Worm (Caenorhabditis elegans) whole organism, L1 larva: ENCODE data around the gene T19E7.6.

Source experiments
- C16A3.4 ChIP-seq: fragments of 150-350 bp; optimal IDR thresholded peaks from 2 replicates; lab custom pipeline; 2014; ENCODE audit warnings: missing biosample characterization, missing genetic modification characterization
- alr-1 ChIP-seq: fragments of 200-800 bp; sonication (Bioruptor generic); optimal IDR thresholded peaks from 2 replicates; lab custom pipeline; 2018; ENCODE audit warnings: borderline replicate concordance, mild to moderate bottlenecking, missing genetic modification characterization, missing compliant biosample characterization
- blmp-1 ChIP-seq: fragments of 150-350 bp; optimal IDR thresholded peaks from 2 replicates; lab custom pipeline; 2014; ENCODE audit warnings: missing biosample characterization, missing genetic modification characterization
- ceh-8 ChIP-seq: fragments of 200-800 bp; sonication (Bioruptor generic); optimal IDR thresholded peaks from 2 replicates; lab custom pipeline; 2018; ENCODE audit warnings: mild to moderate bottlenecking, missing genetic modification characterization, moderate library complexity, missing compliant biosample characterization
- ceh-82 ChIP-seq, 3 experiments: fragments of 150-350 bp in 1 of 3; sonication (generic microtip) in 2 of 3; optimal IDR thresholded peaks; 2 replicates each; lab custom pipeline; 2014 to 2017; ENCODE audit warnings: missing biosample characterization in 3 of 3, missing genetic modification characterization in 3 of 3
- ceh-90 ChIP-seq: sonication (generic microtip); optimal IDR thresholded peaks from 2 replicates; lab custom pipeline; 2016; ENCODE audit warnings: missing genetic modification characterization, missing compliant biosample characterization
- ces-1 ChIP-seq: fragments of 150-350 bp; optimal IDR thresholded peaks from 2 replicates; lab custom pipeline; 2014; ENCODE audit warnings: missing biosample characterization, missing genetic modification reagents, missing genetic modification characterization
- dpl-1 ChIP-seq, 3 experiments: fragments of 150-350 bp in 2 of 3; sonication (generic microtip) in 1 of 3; optimal IDR thresholded peaks; 2 replicates each; lab custom pipeline; 2014 to 2017; ENCODE audit warnings: missing biosample characterization in 3 of 3, missing genetic modification characterization in 3 of 3, missing genetic modification reagents in 3 of 3
- efl-1 ChIP-seq, 4 experiments: fragments of 150-350 bp; optimal IDR thresholded peaks in 3 of 4; peaks in 1 of 4; 1 replicate in 1 of 4; 2 replicates in 3 of 4; lab custom pipeline; 2014; ENCODE audit warnings: missing biosample characterization in 2 of 4, missing genetic modification characterization in 2 of 4, missing genetic modification reagents in 2 of 4
- efl-3 ChIP-seq: fragments of 200-800 bp; sonication (Bioruptor generic); optimal IDR thresholded peaks from 2 replicates; lab custom pipeline; 2018; ENCODE audit warnings: mild to moderate bottlenecking, missing genetic modification characterization, missing compliant biosample characterization
- egl-13 ChIP-seq: sonication (generic microtip); optimal IDR thresholded peaks from 2 replicates; lab custom pipeline; 2016; ENCODE audit warnings: missing genotype, missing genetic modification reagents, missing genetic modification characterization, missing compliant biosample characterization
- egl-27 ChIP-seq, 2 experiments: fragments of 150-350 bp in 1 of 2; sonication (generic microtip); optimal IDR thresholded peaks; 3 replicates each; lab custom pipeline; 2017 to 2018; ENCODE audit warnings: missing biosample characterization in 2 of 2, missing genetic modification characterization in 2 of 2, missing genetic modification reagents in 2 of 2
- fkh-4 ChIP-seq: sonication (generic microtip); optimal IDR thresholded peaks from 2 replicates; lab custom pipeline; 2016; ENCODE audit warnings: missing compliant biosample characterization, missing genetic modification characterization, borderline replicate concordance
- fkh-8 ChIP-seq: sonication (generic microtip); optimal IDR thresholded peaks from 2 replicates; lab custom pipeline; 2016; ENCODE audit warnings: mild to moderate bottlenecking, missing genetic modification characterization, missing compliant biosample characterization
- hlh-17 ChIP-seq: fragments of 200-800 bp; sonication (Bioruptor generic); optimal IDR thresholded peaks from 2 replicates; lab custom pipeline; 2018; ENCODE audit warnings: missing genetic modification characterization, mild to moderate bottlenecking, missing compliant biosample characterization, moderate library complexity, borderline replicate concordance
- hpl-2 ChIP-seq: fragments of 150-350 bp; optimal IDR thresholded peaks from 2 replicates; lab custom pipeline; 2014; ENCODE audit warnings: missing biosample characterization, missing genetic modification reagents, missing genetic modification characterization
- isw-1 ChIP-seq: fragments of 200-800 bp; sonication (Bioruptor generic); IDR thresholded peaks from 2 replicates; pipeline ENCODE4 v1.3.6; 2022; ENCODE audit warnings: missing genetic modification characterization, missing compliant biosample characterization
- jun-1 ChIP-seq: fragments of 150-350 bp; optimal IDR thresholded peaks from 2 replicates; lab custom pipeline; 2014; ENCODE audit warnings: missing biosample characterization, missing genetic modification reagents, missing genetic modification characterization
- lin-14 ChIP-seq: fragments of 200-800 bp; sonication (Bioruptor generic); optimal IDR thresholded peaks from 2 replicates; lab custom pipeline; 2018; ENCODE audit warnings: mild to moderate bottlenecking, missing genetic modification characterization, moderate library complexity, missing compliant biosample characterization
- lin-39 ChIP-seq: fragments of 150-350 bp; optimal IDR thresholded peaks from 2 replicates; lab custom pipeline; 2014; ENCODE audit warnings: missing biosample characterization, missing genetic modification reagents, missing genetic modification characterization
- lsy-2 ChIP-seq, 2 experiments: fragments of 150-350 bp; optimal IDR thresholded peaks; 2 replicates each; lab custom pipeline; 2014; ENCODE audit warnings: missing biosample characterization in 2 of 2, missing genetic modification characterization in 2 of 2
- mab-9 ChIP-seq: fragments of 200-800 bp; sonication (Bioruptor generic); IDR thresholded peaks from 2 replicates; pipeline ENCODE4 v1.3.6; 2022; ENCODE audit warnings: missing genetic modification reagents, missing genetic modification characterization, missing compliant biosample characterization
- mep-1 ChIP-seq: fragments of 150-350 bp; optimal IDR thresholded peaks from 2 replicates; lab custom pipeline; 2014; ENCODE audit warnings: missing biosample characterization, missing genetic modification characterization
- nhr-28 ChIP-seq: fragments of 150-350 bp; optimal IDR thresholded peaks from 2 replicates; lab custom pipeline; 2014; ENCODE audit warnings: missing biosample characterization, missing genetic modification characterization
- nhr-71 ChIP-seq: sonication (generic microtip); optimal IDR thresholded peaks from 2 replicates; lab custom pipeline; 2016; ENCODE audit warnings: mild to moderate bottlenecking, missing genetic modification characterization, moderate library complexity, missing compliant biosample characterization
- nhr-76 ChIP-seq: sonication (generic microtip); optimal IDR thresholded peaks from 2 replicates; lab custom pipeline; 2017; ENCODE audit warnings: missing biosample characterization, missing genetic modification characterization
- nhr-85 ChIP-seq: sonication (generic microtip); peaks from one replicate; lab custom pipeline; 2016; ENCODE audit warnings: missing genetic modification characterization, inconsistent platforms, missing compliant biosample characterization
- nhr-90 ChIP-seq: sonication (generic microtip); optimal IDR thresholded peaks from 2 replicates; lab custom pipeline; 2016; ENCODE audit warnings: mild to moderate bottlenecking, missing genetic modification characterization, missing compliant biosample characterization; ENCODE audit not compliant: poor library complexity
- pqm-1 ChIP-seq: sonication (generic microtip); optimal IDR thresholded peaks from 3 replicates; lab custom pipeline; 2017; ENCODE audit warnings: missing biosample characterization, missing genetic modification characterization
- rnt-1 ChIP-seq: sonication (generic microtip); optimal IDR thresholded peaks from 2 replicates; lab custom pipeline; 2016; ENCODE audit warnings: mild to moderate bottlenecking, missing genetic modification characterization, moderate library complexity, missing compliant biosample characterization
- snu-23 ChIP-seq: sonication (generic microtip); optimal IDR thresholded peaks from 2 replicates; lab custom pipeline; 2016; ENCODE audit warnings: missing genetic modification characterization, missing compliant biosample characterization
- swsn-7 ChIP-seq: sonication (generic microtip); optimal IDR thresholded peaks from 2 replicates; lab custom pipeline; 2016; ENCODE audit warnings: missing genetic modification characterization, missing compliant biosample characterization
- tbx-2 ChIP-seq: sonication (generic microtip); optimal IDR thresholded peaks from 2 replicates; lab custom pipeline; 2016; ENCODE audit warnings: missing genetic modification characterization, missing compliant biosample characterization
- tlp-1 ChIP-seq: fragments of 150-350 bp; optimal IDR thresholded peaks from 2 replicates; lab custom pipeline; 2014; ENCODE audit warnings: missing biosample characterization, missing genetic modification characterization
- unc-130 ChIP-seq: fragments of 150-350 bp; optimal IDR thresholded peaks from 2 replicates; lab custom pipeline; 2017; ENCODE audit warnings: missing biosample characterization, missing genetic modification characterization, inconsistent platforms
- unc-30 ChIP-seq: sonication (generic microtip); optimal IDR thresholded peaks from 2 replicates; lab custom pipeline; 2017; ENCODE audit warnings: missing biosample characterization, missing genetic modification characterization
- unc-98 ChIP-seq: fragments of 200-800 bp; sonication (Bioruptor generic); IDR thresholded peaks from 2 replicates; pipeline ENCODE4 v1.3.6; 2022; ENCODE audit warnings: missing genetic modification characterization, missing compliant biosample characterization
- zag-1 ChIP-seq: fragments of 150-350 bp; optimal IDR thresholded peaks from 2 replicates; lab custom pipeline; 2014; ENCODE audit warnings: missing biosample characterization, missing genetic modification characterization
- ztf-11 ChIP-seq, 2 experiments: sonication (generic microtip); optimal IDR thresholded peaks; 2 replicates each; lab custom pipeline; 2016 to 2017; ENCODE audit warnings: missing genetic modification characterization in 2 of 2, missing biosample characterization in 1 of 2, missing compliant biosample characterization in 1 of 2

T19E7.6 gene

DNA sequence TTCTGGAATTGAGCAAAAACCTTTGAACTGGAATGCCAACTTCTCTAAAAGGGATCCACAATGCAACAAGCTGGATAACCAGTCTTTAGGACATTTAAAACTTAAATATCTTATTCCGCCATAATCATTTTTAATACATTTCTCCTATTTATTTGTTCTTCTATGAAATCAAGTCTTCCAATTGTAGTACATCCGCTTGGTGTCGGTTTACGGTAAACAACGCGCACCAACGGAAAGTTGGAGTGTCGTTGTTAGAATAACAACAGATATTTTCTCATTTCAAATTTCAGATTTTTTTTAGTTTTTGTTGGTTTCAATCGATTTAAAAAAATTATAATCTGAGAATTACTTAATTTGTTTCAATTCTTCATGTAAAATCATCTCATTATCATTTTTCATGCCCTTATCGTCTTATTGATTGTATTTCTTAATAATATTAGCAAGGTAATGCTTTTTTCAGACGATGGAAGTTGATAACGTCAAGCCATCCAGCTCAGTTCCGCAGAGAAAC lies 20.2 kb downstream of the T19E7.6 start, which contains the start of gene csn-5 (continued):
- TF ChIP-seq fkh-8 (tag; lab: Kevin White, UChicago) (no peak), unc-98 (no peak), nhr-90 (no peak), nhr-85 (tag; lab: Kevin White, UChicago) (peak; percentile 56), nhr-28 (no peak), dpl-1 (GFP tag; optimal IDR thresholded peaks at IDR 0.05; lab: Kevin White, UChicago) (peak in 2 of 3 experiments; percentile 18 to 53), efl-3 (GFP tag; lab: Kevin White, UChicago) (no peak), ceh-90 (tag; lab: Kevin White, UChicago) (no peak), unc-30 (tag; lab: Kevin White, UChicago) (no peak), ceh-8 (no peak), alr-1 (tag; lab: Kevin White, UChicago) (no peak), nhr-71 (tag; lab: Kevin White, UChicago) (no peak), jun-1 (tag; lab: Kevin White, UChicago) (no peak), unc-130 (tag; lab: Kevin White, UChicago) (no peak), nhr-76 (no peak), isw-1 (GFP tag; lab: Robert Waterston, UW) (no peak), lin-39 (tag; lab: Kevin White, UChicago) (no peak), lin-14 (GFP tag; lab: Kevin White, UChicago) (no peak), zag-1 (tag; lab: Kevin White, UChicago) (no peak), C16A3.4 (peak; percentile 14), swsn-7 (tag; lab: Kevin White, UChicago) (peak; percentile 11), fkh-4 (tag; lab: Kevin White, UChicago) (no peak), ces-1 (GFP tag; lab: Kevin White, UChicago) (no peak), egl-27 (tag; optimal IDR thresholded peaks at IDR 0.05; lab: Kevin White, UChicago) (no peak), pqm-1 (no peak), efl-1 (optimal IDR thresholded peaks at IDR 0.05; lab: Kevin White, UChicago) (peak in 1 of 2 experiments; percentile 46), efl-1 (GFP tag; optimal IDR thresholded peaks at IDR 0.05 in 1 of 2; lab: Kevin White, UChicago) (peak; percentile 26 to 27), rnt-1 (tag; lab: Kevin White, UChicago) (no peak), hlh-17 (GFP tag; lab: Kevin White, UChicago) (no peak), hpl-2 (no peak)
- TF ChIP-seq, all 84 proteins: peak for 9

DNA sequence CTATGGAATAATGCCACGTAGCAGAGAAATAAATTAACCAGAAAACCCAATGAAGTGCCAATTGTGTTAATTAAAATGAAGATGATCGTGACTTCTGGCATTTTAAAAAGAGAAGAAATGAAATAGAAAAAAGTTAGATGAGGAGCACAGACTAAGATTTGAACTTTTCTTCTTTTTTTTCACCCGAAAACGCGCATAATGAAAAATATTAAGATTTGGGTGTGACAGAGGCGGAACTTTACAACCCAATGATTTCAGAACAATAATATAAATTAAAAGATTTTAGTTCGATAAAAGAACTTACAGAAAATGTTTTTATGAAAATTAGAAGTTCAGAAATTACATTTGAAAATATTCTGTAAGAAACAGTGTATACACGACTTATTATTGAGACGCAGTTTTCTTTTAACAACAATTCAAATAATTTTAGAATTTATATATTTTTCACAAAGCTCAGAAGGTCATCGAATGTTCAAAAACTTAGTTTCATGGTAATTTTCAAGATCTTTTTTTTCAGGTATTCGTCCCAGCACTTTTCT lies 23.7 kb downstream of the T19E7.6 start, which contains the start of the genes srd-8 and B0547.2:
srd-8 (minus strand) TSS at position 101 of the 539 bp plus-strand sequence.
B0547.2 (plus strand) TSS at position 489 of the 539 bp plus-strand sequence.
- TF ChIP-seq tbx-2 (tag; lab: Kevin White, UChicago) (no peak), mab-9 (GFP tag; lab: Robert Waterston, UW) (no peak), ceh-82 (tag; optimal IDR thresholded peaks at IDR 0.05; lab: Kevin White, UChicago) (no peak), blmp-1 (tag; lab: Kevin White, UChicago) (no peak), tlp-1 (tag; lab: Kevin White, UChicago) (no peak), egl-13 (tag; lab: Kevin White, UChicago) (no peak), ztf-11 (tag; optimal IDR thresholded peaks at IDR 0.05; lab: Kevin White, UChicago) (no peak), mep-1 (no peak), snu-23 (GFP tag; lab: Kevin White, UChicago) (no peak), hpl-2 (no peak), lsy-2 (tag; optimal IDR thresholded peaks at IDR 0.05; lab: Kevin White, UChicago) (no peak), C16A3.4 (no peak), efl-1 (optimal IDR thresholded peaks at IDR 0.05; lab: Kevin White, UChicago) (no peak), efl-1 (GFP tag; optimal IDR thresholded peaks at IDR 0.05 in 1 of 2; lab: Kevin White, UChicago) (no peak)
